Worm (Caenorhabditis elegans) whole organism, mixed stage, embryonic: ENCODE measurements around the gene ztf-31.

Source experiments
- elt-3 ChIP-seq: fragments of 150-350 bp; optimal IDR thresholded peaks from 2 replicates; lab custom pipeline; 2014; ENCODE audit warnings: missing biosample characterization, missing genetic modification characterization
- nhr-76 ChIP-seq: sonication (generic microtip); optimal IDR thresholded peaks from 2 replicates; lab custom pipeline; 2017; ENCODE audit warnings: missing biosample characterization, missing genetic modification characterization
- unc-62 ChIP-seq: fragments of 150-350 bp; optimal IDR thresholded peaks from 2 replicates; lab custom pipeline; 2014; ENCODE audit warnings: missing biosample characterization, missing genetic modification reagents, missing genetic modification characterization
- zip-8 ChIP-seq: fragments of 150-350 bp; optimal IDR thresholded peaks from 2 replicates; lab custom pipeline; 2014; ENCODE audit warnings: missing biosample characterization, missing genetic modification characterization

- TF ChIP-seq zip-8 (tag; lab: Kevin White, UChicago) (no peak), elt-3 (tag; lab: Kevin White, UChicago) (no peak), unc-62 (GFP tag; lab: Kevin White, UChicago) (no peak), nhr-76 (no peak)
Measured at ce11 chrIII:7232782-7233181, 8.4 kb upstream of the ztf-31 start, which contains the start of gene adr-2.
